Worm (Caenorhabditis elegans) whole organism, L2 larva: Measurements from ENCODE around the gene F54F12.1.

Experiments
- aly-2 ChIP-seq: fragments of 150-350 bp; optimal IDR thresholded peaks from 2 replicates; lab custom pipeline; 2014; ENCODE audit warnings: missing biosample characterization, missing genetic modification characterization
- egl-27 ChIP-seq: sonication (generic microtip); optimal IDR thresholded peaks from 3 replicates; lab custom pipeline; 2017; ENCODE audit warnings: missing biosample characterization, missing genetic modification reagents, missing genetic modification characterization
- mdl-1 ChIP-seq, 2 experiments: fragments of 150-350 bp in 1 of 2; sonication (generic microtip) in 1 of 2; optimal IDR thresholded peaks; 2 replicates each; lab custom pipeline; 2017; ENCODE audit warnings: missing biosample characterization in 2 of 2, missing genetic modification characterization in 2 of 2
- nhr-10 ChIP-seq: sonication (generic microtip); optimal IDR thresholded peaks from 2 replicates; lab custom pipeline; 2017; ENCODE audit warnings: missing biosample characterization, missing genetic modification characterization
- nhr-25 ChIP-seq: fragments of 150-350 bp; sonication (generic microtip); optimal IDR thresholded peaks from 3 replicates; lab custom pipeline; 2014; ENCODE audit warnings: missing biosample characterization, missing genetic modification characterization
- peb-1 ChIP-seq: fragments of 150-350 bp; optimal IDR thresholded peaks from 2 replicates; lab custom pipeline; 2014; ENCODE audit warnings: missing biosample characterization, missing genetic modification characterization
- sma-3 ChIP-seq: sonication (generic microtip); optimal IDR thresholded peaks from 2 replicates; lab custom pipeline; 2016; ENCODE audit warnings: missing genetic modification reagents, missing genetic modification characterization, missing compliant biosample characterization
- snpc-4 ChIP-seq: fragments of 150-350 bp; optimal IDR thresholded peaks from 2 replicates; lab custom pipeline; 2014; ENCODE audit warnings: missing biosample characterization, missing genetic modification characterization
- unc-62 ChIP-seq: fragments of 150-350 bp; optimal IDR thresholded peaks from 2 replicates; lab custom pipeline; 2014; ENCODE audit warnings: missing biosample characterization, missing genetic modification reagents, missing genetic modification characterization

ce11 chrIII:13062414-13062965, 7.2 kb upstream of the F54F12.1 start:
- peak; percentile 67 for TF ChIP-seq unc-62 (GFP tag; lab: Kevin White, UChicago)
- peak; percentile 88 for TF ChIP-seq snpc-4
- TF ChIP-seq sma-3 (GFP tag; lab: Kevin White, UChicago): peak; percentile 88
- TF ChIP-seq nhr-10 (tag; lab: Kevin White, UChicago): no peak
- peak; percentile 53 for TF ChIP-seq peb-1 (tag; lab: Kevin White, UChicago)
- TF ChIP-seq egl-27 (tag; lab: Kevin White, UChicago): peak; percentile 91
- peak; percentile 89 for TF ChIP-seq nhr-25 (tag; lab: Kevin White, UChicago)
- TF ChIP-seq mdl-1 (tag; optimal IDR thresholded peaks at IDR 0.05; lab: Kevin White, UChicago): peak; percentile 85 to 89
- TF ChIP-seq aly-2 (tag; lab: Kevin White, UChicago): no peak
